Worm (Caenorhabditis elegans): ENCODE results near the gene C18B2.4.

DNA sequence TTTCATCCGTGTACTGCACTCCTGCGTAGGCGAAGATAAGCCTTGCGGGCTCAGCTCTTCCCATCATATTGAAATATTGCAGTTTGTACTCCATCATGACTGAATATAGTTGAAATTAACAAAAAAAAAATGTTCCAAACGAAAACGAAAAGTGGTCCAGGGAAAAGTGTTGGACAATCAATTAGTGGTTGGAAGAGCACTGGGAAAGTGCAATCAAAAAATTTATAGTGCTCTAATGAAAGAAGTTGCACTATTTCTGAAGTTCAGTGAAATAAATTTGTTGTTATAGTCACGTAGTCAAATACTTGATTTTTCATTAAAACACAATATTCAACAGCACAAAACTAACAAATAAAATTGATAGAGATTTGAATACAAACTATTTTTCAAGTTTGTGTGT is 28.1 kb upstream of the C18B2.4 start, which contains the start of gene gst-11:
- TF ChIP-seq pha-4 (tag; optimal IDR thresholded peaks at IDR 0.05): no peak
- TF ChIP-seq tbx-2 (tag; optimal IDR thresholded peaks at IDR 0.05): no peak
- no peak for TF ChIP-seq ama-1 (optimal IDR thresholded peaks at IDR 0.05)
- no peak for TF ChIP-seq fkh-10 (GFP tag; optimal IDR thresholded peaks at IDR 0.05)
- TF ChIP-seq unc-39 (tag; optimal IDR thresholded peaks at IDR 0.05): no peak
- no peak for TF ChIP-seq nhr-25 (tag; optimal IDR thresholded peaks at IDR 0.05)
- TF ChIP-seq pqm-1 (tag; optimal IDR thresholded peaks at IDR 0.05): no peak
- TF ChIP-seq nhr-28 (tag; optimal IDR thresholded peaks at IDR 0.05): no peak
- TF ChIP-seq skn-1 (tag; optimal IDR thresholded peaks at IDR 0.05): no peak
- TF ChIP-seq hmg-11 (tag; optimal IDR thresholded peaks at IDR 0.05): no peak
- no peak for TF ChIP-seq elt-2 (tag; optimal IDR thresholded peaks at IDR 0.05)

Data from whole organism, L3 larva.